Worm (Caenorhabditis elegans) whole organism, L1 larva: Measurements from ENCODE around the gene C41C4.9.

Source experiments
- Y116A8C.19 ChIP-seq: sonication (generic microtip); optimal IDR thresholded peaks from 2 replicates; lab custom pipeline; 2016; ENCODE audit warnings: missing compliant biosample characterization, missing genetic modification characterization, borderline replicate concordance
- aha-1 ChIP-seq: fragments of 150-350 bp; optimal IDR thresholded peaks from 2 replicates; lab custom pipeline; 2014; ENCODE audit warnings: missing biosample characterization, missing genetic modification characterization
- ama-1 ChIP-seq: fragments of 150-350 bp; optimal IDR thresholded peaks from 2 replicates; lab custom pipeline; 2014
- blmp-1 ChIP-seq: fragments of 150-350 bp; optimal IDR thresholded peaks from 2 replicates; lab custom pipeline; 2014; ENCODE audit warnings: missing biosample characterization, missing genetic modification characterization
- ceh-82 ChIP-seq, 3 experiments: fragments of 150-350 bp in 1 of 3; sonication (generic microtip) in 2 of 3; optimal IDR thresholded peaks; 2 replicates each; lab custom pipeline; 2014 to 2017; ENCODE audit warnings: missing biosample characterization in 3 of 3, missing genetic modification characterization in 3 of 3
- ceh-88 ChIP-seq: fragments of 200-800 bp; sonication (Bioruptor generic); IDR thresholded peaks from 2 replicates; pipeline ENCODE4 v1.3.6; 2022; ENCODE audit warnings: missing genetic modification characterization, missing compliant biosample characterization
- dpl-1 ChIP-seq, 3 experiments: fragments of 150-350 bp in 2 of 3; sonication (generic microtip) in 1 of 3; optimal IDR thresholded peaks; 2 replicates each; lab custom pipeline; 2014 to 2017; ENCODE audit warnings: missing biosample characterization in 3 of 3, missing genetic modification characterization in 3 of 3, missing genetic modification reagents in 3 of 3
- dsc-1 ChIP-seq: sonication (generic microtip); optimal IDR thresholded peaks from 2 replicates; lab custom pipeline; 2016; ENCODE audit warnings: mild to moderate bottlenecking, missing genetic modification characterization, missing compliant biosample characterization
- efl-1 ChIP-seq, 4 experiments: fragments of 150-350 bp; optimal IDR thresholded peaks in 3 of 4; peaks in 1 of 4; 1 replicate in 1 of 4; 2 replicates in 3 of 4; lab custom pipeline; 2014; ENCODE audit warnings: missing biosample characterization in 2 of 4, missing genetic modification characterization in 2 of 4, missing genetic modification reagents in 2 of 4
- egl-27 ChIP-seq, 2 experiments: fragments of 150-350 bp in 1 of 2; sonication (generic microtip); optimal IDR thresholded peaks; 3 replicates each; lab custom pipeline; 2017 to 2018; ENCODE audit warnings: missing biosample characterization in 2 of 2, missing genetic modification characterization in 2 of 2, missing genetic modification reagents in 2 of 2
- elt-2 ChIP-seq: sonication (generic microtip); optimal IDR thresholded peaks from 2 replicates; lab custom pipeline; 2016; ENCODE audit warnings: missing genetic modification characterization, mild to moderate bottlenecking, inconsistent platforms, missing compliant biosample characterization, missing genetic modification reagents
- fkh-8 ChIP-seq: sonication (generic microtip); optimal IDR thresholded peaks from 2 replicates; lab custom pipeline; 2016; ENCODE audit warnings: mild to moderate bottlenecking, missing genetic modification characterization, missing compliant biosample characterization
- grh-1 ChIP-seq: fragments of 200-800 bp; sonication (Bioruptor generic); IDR thresholded peaks from 2 replicates; pipeline ENCODE4 v1.3.6; 2022; ENCODE audit warnings: missing genetic modification reagents, missing genetic modification characterization, missing compliant biosample characterization
- hlh-17 ChIP-seq: fragments of 200-800 bp; sonication (Bioruptor generic); optimal IDR thresholded peaks from 2 replicates; lab custom pipeline; 2018; ENCODE audit warnings: missing genetic modification characterization, mild to moderate bottlenecking, missing compliant biosample characterization, moderate library complexity, borderline replicate concordance
- hpl-2 ChIP-seq: fragments of 150-350 bp; optimal IDR thresholded peaks from 2 replicates; lab custom pipeline; 2014; ENCODE audit warnings: missing biosample characterization, missing genetic modification reagents, missing genetic modification characterization
- irx-1 ChIP-seq: sonication (generic microtip); optimal IDR thresholded peaks from 2 replicates; lab custom pipeline; 2016; ENCODE audit warnings: missing genetic modification characterization, missing compliant biosample characterization
- isw-1 ChIP-seq: fragments of 200-800 bp; sonication (Bioruptor generic); IDR thresholded peaks from 2 replicates; pipeline ENCODE4 v1.3.6; 2022; ENCODE audit warnings: missing genetic modification characterization, missing compliant biosample characterization
- jun-1 ChIP-seq: fragments of 150-350 bp; optimal IDR thresholded peaks from 2 replicates; lab custom pipeline; 2014; ENCODE audit warnings: missing biosample characterization, missing genetic modification reagents, missing genetic modification characterization
- lin-14 ChIP-seq: fragments of 200-800 bp; sonication (Bioruptor generic); optimal IDR thresholded peaks from 2 replicates; lab custom pipeline; 2018; ENCODE audit warnings: mild to moderate bottlenecking, missing genetic modification characterization, moderate library complexity, missing compliant biosample characterization
- lin-15B ChIP-seq: fragments of 150-350 bp; sonication (generic microtip); optimal IDR thresholded peaks from 3 replicates; lab custom pipeline; 2014; ENCODE audit warnings: missing biosample characterization, missing genetic modification characterization
- lin-35 ChIP-seq, 2 experiments: fragments of 150-350 bp; optimal IDR thresholded peaks; 2 replicates each; lab custom pipeline; 2014; ENCODE audit warnings: missing biosample characterization in 2 of 2, missing genetic modification characterization in 2 of 2, missing genetic modification reagents in 2 of 2
- lin-39 ChIP-seq: fragments of 150-350 bp; optimal IDR thresholded peaks from 2 replicates; lab custom pipeline; 2014; ENCODE audit warnings: missing biosample characterization, missing genetic modification reagents, missing genetic modification characterization
- lsy-2 ChIP-seq, 2 experiments: fragments of 150-350 bp; optimal IDR thresholded peaks; 2 replicates each; lab custom pipeline; 2014; ENCODE audit warnings: missing biosample characterization in 2 of 2, missing genetic modification characterization in 2 of 2
- mdl-1 ChIP-seq, 2 experiments: fragments of 150-350 bp; optimal IDR thresholded peaks; 2 replicates each; lab custom pipeline; 2014 to 2017; ENCODE audit warnings: missing biosample characterization in 2 of 2, missing genetic modification characterization in 2 of 2, inconsistent platforms in 1 of 2
- mep-1 ChIP-seq: fragments of 150-350 bp; optimal IDR thresholded peaks from 2 replicates; lab custom pipeline; 2014; ENCODE audit warnings: missing biosample characterization, missing genetic modification characterization
- nhr-11 ChIP-seq: fragments of 150-350 bp; optimal IDR thresholded peaks from 2 replicates; lab custom pipeline; 2014; ENCODE audit warnings: missing biosample characterization, missing genetic modification characterization
- nhr-12 ChIP-seq: sonication (generic microtip); optimal IDR thresholded peaks from 2 replicates; lab custom pipeline; 2017; ENCODE audit warnings: missing biosample characterization, missing genetic modification characterization
- nhr-237 ChIP-seq: fragments of 150-350 bp; optimal IDR thresholded peaks from 2 replicates; lab custom pipeline; 2014; ENCODE audit warnings: missing biosample characterization, missing genetic modification characterization
- nhr-47 ChIP-seq: sonication (generic microtip); optimal IDR thresholded peaks from 2 replicates; lab custom pipeline; 2016; ENCODE audit warnings: mild to moderate bottlenecking, missing genetic modification characterization, moderate library complexity, missing compliant biosample characterization
- nhr-71 ChIP-seq: sonication (generic microtip); optimal IDR thresholded peaks from 2 replicates; lab custom pipeline; 2016; ENCODE audit warnings: mild to moderate bottlenecking, missing genetic modification characterization, moderate library complexity, missing compliant biosample characterization
- nhr-77 ChIP-seq: fragments of 150-350 bp; optimal IDR thresholded peaks from 2 replicates; lab custom pipeline; 2014; ENCODE audit warnings: missing biosample characterization, missing genetic modification characterization
- pag-3 ChIP-seq: sonication (generic microtip); optimal IDR thresholded peaks from 2 replicates; lab custom pipeline; 2017; ENCODE audit warnings: missing genetic modification characterization, mild to moderate bottlenecking, missing compliant biosample characterization, antibody characterized with exemption, borderline replicate concordance; ENCODE audit not compliant: insufficient read depth
- pax-3 ChIP-seq: fragments of 200-800 bp; sonication (Bioruptor generic); optimal IDR thresholded peaks from 2 replicates; lab custom pipeline; 2018; ENCODE audit warnings: mild to moderate bottlenecking, missing genetic modification characterization, moderate library complexity, missing compliant biosample characterization
- pqm-1 ChIP-seq: sonication (generic microtip); optimal IDR thresholded peaks from 3 replicates; lab custom pipeline; 2017; ENCODE audit warnings: missing biosample characterization, missing genetic modification characterization
- skn-1 ChIP-seq: fragments of 150-350 bp; optimal IDR thresholded peaks from 2 replicates; lab custom pipeline; 2014; ENCODE audit warnings: missing biosample characterization, missing genetic modification characterization
- snpc-4 ChIP-seq: fragments of 150-350 bp; optimal IDR thresholded peaks from 2 replicates; lab custom pipeline; 2014; ENCODE audit warnings: missing biosample characterization, missing genetic modification characterization
- snu-23 ChIP-seq: sonication (generic microtip); optimal IDR thresholded peaks from 2 replicates; lab custom pipeline; 2016; ENCODE audit warnings: missing genetic modification characterization, missing compliant biosample characterization
- sox-4 ChIP-seq: sonication (generic microtip); optimal IDR thresholded peaks from 2 replicates; lab custom pipeline; 2016; ENCODE audit warnings: missing genetic modification characterization, missing compliant biosample characterization
- sup-37 ChIP-seq: fragments of 200-800 bp; sonication (Bioruptor generic); optimal IDR thresholded peaks from 2 replicates; lab custom pipeline; 2018; ENCODE audit warnings: mild to moderate bottlenecking, missing genetic modification characterization, missing compliant biosample characterization
- swsn-7 ChIP-seq: sonication (generic microtip); optimal IDR thresholded peaks from 2 replicates; lab custom pipeline; 2016; ENCODE audit warnings: missing genetic modification characterization, missing compliant biosample characterization
- tbx-2 ChIP-seq: sonication (generic microtip); optimal IDR thresholded peaks from 2 replicates; lab custom pipeline; 2016; ENCODE audit warnings: missing genetic modification characterization, missing compliant biosample characterization
- unc-98 ChIP-seq: fragments of 200-800 bp; sonication (Bioruptor generic); IDR thresholded peaks from 2 replicates; pipeline ENCODE4 v1.3.6; 2022; ENCODE audit warnings: missing genetic modification characterization, missing compliant biosample characterization
- xbp-1 ChIP-seq: sonication (generic microtip); optimal IDR thresholded peaks from 2 replicates; lab custom pipeline; 2016; ENCODE audit warnings: missing genetic modification characterization, missing compliant biosample characterization
- zag-1 ChIP-seq: fragments of 150-350 bp; optimal IDR thresholded peaks from 2 replicates; lab custom pipeline; 2014; ENCODE audit warnings: missing biosample characterization, missing genetic modification characterization
- ztf-11 ChIP-seq, 2 experiments: sonication (generic microtip); optimal IDR thresholded peaks; 2 replicates each; lab custom pipeline; 2016 to 2017; ENCODE audit warnings: missing genetic modification characterization in 2 of 2, missing biosample characterization in 1 of 2, missing compliant biosample characterization in 1 of 2

C41C4.9 gene

ce11 chrII:8124867-8125266 is 17.4 kb downstream of the C41C4.9 start, which contains the start of gene ire-1 (continued):
- TF ChIP-seq dpl-1 (GFP tag; optimal IDR thresholded peaks at IDR 0.05; lab: Kevin White, UChicago) = peak; percentile 54 to 75 (median 70)
- peak; percentile 52 for TF ChIP-seq nhr-47 (tag; lab: Kevin White, UChicago)
- TF ChIP-seq lin-35 (GFP tag; optimal IDR thresholded peaks at IDR 0.05; lab: Kevin White, UChicago) = peak; percentile 71 to 88
- TF ChIP-seq isw-1 (GFP tag; lab: Robert Waterston, UW) = peak; percentile 50
- no peak for TF ChIP-seq hpl-2 (GFP tag; lab: Kevin White, UChicago)
- no peak for TF ChIP-seq sup-37 (GFP tag; lab: Kevin White, UChicago)
- TF ChIP-seq fkh-8 (tag; lab: Kevin White, UChicago) = peak; percentile 48
- peak; percentile 26 for TF ChIP-seq tbx-2 (tag; lab: Kevin White, UChicago)
- TF ChIP-seq hlh-17 (GFP tag; lab: Kevin White, UChicago) = no peak
- peak; percentile 50 for TF ChIP-seq swsn-7
- TF ChIP-seq lsy-2 (tag; optimal IDR thresholded peaks at IDR 0.05; lab: Kevin White, UChicago) = peak; percentile 98 to 100
- TF ChIP-seq mdl-1 (tag; optimal IDR thresholded peaks at IDR 0.05; lab: Kevin White, UChicago) = peak in 1 of 2 experiments; percentile 53
- peak in 2 of 3 experiments; percentile 31 to 50 for TF ChIP-seq ceh-82 (tag; optimal IDR thresholded peaks at IDR 0.05; lab: Kevin White, UChicago)
- no peak for TF ChIP-seq pqm-1 (tag; lab: Kevin White, UChicago)
- TF ChIP-seq nhr-77 = no peak
- TF ChIP-seq xbp-1 (tag; lab: Kevin White, UChicago) = peak; percentile 59
- TF ChIP-seq jun-1 (tag; lab: Kevin White, UChicago) = peak; percentile 12
- TF ChIP-seq snpc-4 (tag; lab: Kevin White, UChicago) = peak; percentile 33
- no peak for TF ChIP-seq ceh-88 (GFP tag; lab: Robert Waterston, UW)
- peak; percentile 9 for TF ChIP-seq dsc-1 (tag; lab: Kevin White, UChicago)
- peak; percentile 80 for TF ChIP-seq skn-1 (tag; lab: Kevin White, UChicago)

ce11 chrII:8125439-8125838 is 18.0 kb downstream of the C41C4.9 start:
- no peak for TF ChIP-seq nhr-12
- no peak for TF ChIP-seq Y116A8C.19 (tag; lab: Kevin White, UChicago)
- peak; percentile 8 for TF ChIP-seq lin-14
- no peak for TF ChIP-seq nhr-11
- no peak for TF ChIP-seq hlh-17 (GFP tag; lab: Kevin White, UChicago)
- TF ChIP-seq egl-27 (tag; optimal IDR thresholded peaks at IDR 0.05; lab: Kevin White, UChicago) = no peak
- TF ChIP-seq efl-1 (optimal IDR thresholded peaks at IDR 0.05; lab: Kevin White, UChicago) = no peak
- TF ChIP-seq efl-1 (GFP tag; optimal IDR thresholded peaks at IDR 0.05 in 1 of 2; lab: Kevin White, UChicago) = peak in 1 of 2 experiments; percentile 86
- TF ChIP-seq lin-35 (GFP tag; optimal IDR thresholded peaks at IDR 0.05; lab: Kevin White, UChicago) = no peak
- no peak for TF ChIP-seq elt-2 (tag; lab: Kevin White, UChicago)
- peak; percentile 73 for TF ChIP-seq blmp-1 (tag; lab: Kevin White, UChicago)

ce11 chrII:8126132-8126531 is 18.7 kb downstream of the C41C4.9 start:
- TF ChIP-seq grh-1 (GFP tag; lab: Robert Waterston, UW) = no peak
- TF ChIP-seq unc-98 (GFP tag; lab: Robert Waterston, UW) = no peak
- TF ChIP-seq nhr-77 = no peak
- no peak for TF ChIP-seq sup-37 (GFP tag; lab: Kevin White, UChicago)
- TF ChIP-seq sox-4 (tag; lab: Kevin White, UChicago) = no peak
- TF ChIP-seq lin-35 (GFP tag; optimal IDR thresholded peaks at IDR 0.05; lab: Kevin White, UChicago) = peak; percentile 40 to 41
- peak; percentile 24 for TF ChIP-seq snu-23 (GFP tag; lab: Kevin White, UChicago)
- TF ChIP-seq snpc-4 (tag; lab: Kevin White, UChicago) = no peak
- peak in 1 of 2 experiments; percentile 12 for TF ChIP-seq ztf-11 (tag; optimal IDR thresholded peaks at IDR 0.05; lab: Kevin White, UChicago)
- peak; percentile 57 for TF ChIP-seq mep-1 (tag; lab: Kevin White, UChicago)
- no peak for TF ChIP-seq hlh-17 (GFP tag; lab: Kevin White, UChicago)
- TF ChIP-seq ceh-82 (tag; optimal IDR thresholded peaks at IDR 0.05; lab: Kevin White, UChicago) = peak; percentile 29 to 77 (median 63)
- no peak for TF ChIP-seq dpl-1 (GFP tag; optimal IDR thresholded peaks at IDR 0.05; lab: Kevin White, UChicago)
- TF ChIP-seq pqm-1 (tag; lab: Kevin White, UChicago) = no peak
- no peak for TF ChIP-seq nhr-237 (tag; lab: Kevin White, UChicago)
- peak; percentile 57 for TF ChIP-seq swsn-7
- TF ChIP-seq pax-3 (tag; lab: Kevin White, UChicago) = no peak
- TF ChIP-seq zag-1 (tag; lab: Kevin White, UChicago) = no peak
- TF ChIP-seq ama-1 (lab: Kevin White, UChicago) = no peak
- no peak for TF ChIP-seq lin-15B (tag; lab: Kevin White, UChicago)
- no peak for TF ChIP-seq lin-39 (tag; lab: Kevin White, UChicago)
- TF ChIP-seq pag-3 (tag; lab: Kevin White, UChicago) = no peak
- peak in 1 of 2 experiments; percentile 27 for TF ChIP-seq mdl-1 (tag; optimal IDR thresholded peaks at IDR 0.05; lab: Kevin White, UChicago)
- TF ChIP-seq lsy-2 (tag; optimal IDR thresholded peaks at IDR 0.05; lab: Kevin White, UChicago) = peak; percentile 45 to 85
- TF ChIP-seq efl-1 (optimal IDR thresholded peaks at IDR 0.05; lab: Kevin White, UChicago) = peak in 1 of 2 experiments; percentile 8
- TF ChIP-seq efl-1 (GFP tag; optimal IDR thresholded peaks at IDR 0.05 in 1 of 2; lab: Kevin White, UChicago) = peak in 1 of 2 experiments; percentile 0
- TF ChIP-seq aha-1 (tag; lab: Kevin White, UChicago) = no peak
- no peak for TF ChIP-seq irx-1 (tag; lab: Kevin White, UChicago)
- peak; percentile 64 for TF ChIP-seq nhr-71 (tag; lab: Kevin White, UChicago)
